Fruit fly (Drosophila melanogaster) ovary, adult (tissue): ENCODE measurements around the gene CG15369.
A peak's percentile ranks its signal among the peaks of the same experiment; 100 is the strongest.

Experiments used
- CG17801 ChIP-seq: fragments of 200-800 bp; optimal IDR thresholded peaks from 2 replicates; lab custom pipeline; 2019; ENCODE audit warnings: missing biosample characterization, mild to moderate bottlenecking, missing genetic modification characterization, moderate library complexity; ENCODE audit not compliant: partially characterized antibody

The CG15369 gene

dm6 chrX:9216572-9216971 is at the start of gene CG15369:
TSS of gene CG15369 (plus strand) at chrX:9216872.
- no peak for TF ChIP-seq CG17801 (GFP tag; lab: Kevin White, UChicago)

dm6 chrX:9168273-9168672 is 48.4 kb upstream of the CG15369 start:
- no peak for TF ChIP-seq CG17801 (GFP tag; lab: Kevin White, UChicago)

dm6 chrX:9187429-9187828 is 29.2 kb upstream of the CG15369 start:
- no peak for TF ChIP-seq CG17801 (GFP tag; lab: Kevin White, UChicago)

DNA sequence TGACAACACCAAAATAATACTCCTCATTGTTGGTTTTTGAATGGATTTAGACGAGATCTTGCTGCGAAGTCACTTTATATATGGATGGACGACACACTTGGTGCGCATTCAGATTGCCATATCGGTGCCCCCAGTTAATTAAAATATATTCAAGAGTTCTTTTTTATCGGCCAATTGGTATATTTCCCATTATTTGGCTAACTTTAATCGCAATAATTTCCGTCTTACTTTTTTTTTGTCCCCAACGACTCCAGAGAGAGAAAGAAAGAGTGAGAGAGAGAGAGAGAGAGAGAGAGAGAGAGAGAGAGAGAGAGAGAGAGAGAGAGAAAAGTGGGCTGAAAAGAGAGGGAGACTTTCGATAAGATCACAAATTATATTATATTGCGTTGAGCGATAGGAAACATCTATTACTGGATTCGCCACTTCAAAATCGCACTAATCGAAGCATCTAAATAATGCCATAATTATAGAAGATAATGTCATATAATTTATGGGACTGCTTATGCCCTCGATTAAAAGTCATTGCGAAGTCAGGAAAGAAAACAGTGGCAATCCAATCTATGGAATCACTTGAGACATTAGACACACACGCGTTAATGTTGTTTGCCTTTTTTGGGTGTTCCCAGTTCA is 26.0 kb upstream of the CG15369 start, which contains the start of gene CG12115:
CG12115 (minus strand) TSS at position 51 of the 630 bp plus-strand sequence.
- no peak for TF ChIP-seq CG17801 (GFP tag; lab: Kevin White, UChicago)

DNA sequence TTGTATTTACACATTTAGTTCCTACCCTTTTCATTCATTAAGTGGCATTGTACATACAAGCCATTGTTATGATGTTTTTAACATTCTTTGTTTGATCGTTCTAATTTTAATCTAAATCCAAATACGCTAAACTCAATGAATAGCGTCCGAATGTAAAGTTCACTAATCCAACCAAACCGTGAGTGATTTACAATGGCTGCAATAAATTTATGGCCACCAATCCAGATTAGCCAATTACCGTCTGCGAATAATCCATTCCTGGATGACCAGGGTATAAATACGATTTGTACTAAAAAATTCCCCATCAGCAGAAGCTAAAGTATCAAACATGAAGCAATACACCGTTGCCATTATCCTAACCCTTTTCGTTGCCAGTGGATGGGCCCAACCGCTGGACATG is 25.3 kb upstream of the CG15369 start, which contains the start of gene CG12057:
CG12057 (plus strand) TSS at position 301 of the 400 bp plus-strand sequence.
- no peak for TF ChIP-seq CG17801 (GFP tag; lab: Kevin White, UChicago)

DNA sequence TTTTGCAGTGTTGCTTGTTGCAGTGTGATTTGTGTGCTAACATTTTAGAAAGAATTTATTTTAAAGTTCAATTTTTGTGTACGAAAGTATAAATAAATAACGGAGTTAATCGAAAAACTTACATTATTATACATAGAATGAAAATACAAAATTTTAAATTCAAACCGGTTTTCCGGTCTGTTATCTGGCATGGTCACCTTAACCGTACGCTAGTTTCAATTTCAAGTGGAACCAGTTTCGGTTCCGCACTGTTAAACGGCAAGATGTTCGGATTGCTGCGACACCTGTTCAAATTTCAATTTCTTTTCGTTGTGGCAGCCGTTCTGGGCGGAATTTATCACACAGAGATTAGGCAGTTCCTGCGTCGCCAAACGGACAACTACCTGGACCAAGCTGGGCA is 24.2 kb upstream of the CG15369 start, which contains the start of gene CG12056:
CG12056 (plus strand) TSS at position 241 of the 400 bp plus-strand sequence.
- no peak for TF ChIP-seq CG17801 (GFP tag; lab: Kevin White, UChicago)

DNA sequence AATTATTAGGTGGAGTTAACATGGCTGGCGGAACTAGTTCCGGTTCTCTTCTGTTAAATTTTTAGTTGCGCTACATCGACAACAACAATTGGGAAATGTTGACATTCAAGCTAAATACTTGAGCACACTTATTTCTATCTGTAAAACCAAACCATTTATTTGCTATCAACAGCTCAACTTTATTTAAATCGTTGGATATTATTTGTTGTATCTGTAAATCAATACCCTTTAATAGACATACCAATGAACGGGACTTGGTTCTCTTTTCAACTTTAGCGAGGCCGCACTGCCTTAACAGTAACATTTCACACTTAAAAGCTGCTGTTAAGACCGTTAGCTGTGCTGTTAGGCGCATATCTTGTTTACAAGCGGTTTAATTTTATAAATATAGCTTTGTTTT is 23.1 kb upstream of the CG15369 start, which contains the start of gene CG12106:
CG12106 (plus strand) TSS at position 295 of the 400 bp plus-strand sequence.
- peak; percentile 70 for TF ChIP-seq CG17801 (GFP tag; lab: Kevin White, UChicago)

DNA sequence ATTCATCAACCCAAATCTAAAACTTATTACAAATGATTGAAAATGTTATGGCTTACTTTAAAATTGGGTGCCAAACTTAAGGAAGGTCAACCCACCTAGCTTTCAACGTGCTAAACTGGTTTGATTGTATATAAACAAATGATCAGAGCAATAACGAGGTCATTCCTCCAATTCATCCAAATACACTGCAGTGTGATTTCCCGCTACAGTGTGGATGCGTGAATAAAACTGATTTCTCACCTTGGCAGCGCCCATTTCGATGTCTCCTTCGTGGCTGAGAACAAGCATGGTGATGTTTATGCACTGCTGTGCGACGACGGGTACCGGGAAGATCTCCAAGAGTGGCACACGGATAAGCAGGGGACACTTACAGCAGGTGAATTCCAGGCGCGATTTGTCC is 21.4 kb upstream of the CG15369 start:
- TF ChIP-seq CG17801 (GFP tag; lab: Kevin White, UChicago) = no peak

DNA sequence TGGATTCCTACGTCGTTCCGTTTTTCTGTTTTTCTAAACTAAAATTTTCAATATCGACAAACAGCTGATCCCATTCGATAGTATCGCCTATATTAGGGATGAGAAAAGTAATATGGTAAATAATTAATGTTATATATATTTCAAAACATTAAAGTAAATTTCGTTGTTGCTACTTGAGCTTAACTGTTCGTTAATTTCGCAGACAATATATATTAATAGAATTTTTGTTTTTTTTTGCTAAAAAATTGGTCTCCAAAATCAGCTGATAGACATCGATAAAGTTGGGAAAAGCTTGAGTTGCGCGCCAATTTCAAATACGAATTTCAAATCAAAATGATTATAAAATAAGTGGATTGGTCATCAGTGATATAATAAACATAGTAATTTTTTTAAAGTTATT is 20.3 kb upstream of the CG15369 start, which contains the start of gene CG12118:
CG12118 (minus strand) TSS at position 53 of the 400 bp plus-strand sequence.
- TF ChIP-seq CG17801 (GFP tag; lab: Kevin White, UChicago) = peak; percentile 89

dm6 chrX:9200234-9200633 is 16.4 kb upstream of the CG15369 start:
- no peak for TF ChIP-seq CG17801 (GFP tag; lab: Kevin White, UChicago)

- no peak for TF ChIP-seq CG17801 (GFP tag; lab: Kevin White, UChicago)
These were observed 15.6 kb upstream of the CG15369 start for dm6 chrX:9201080-9201479.

DNA sequence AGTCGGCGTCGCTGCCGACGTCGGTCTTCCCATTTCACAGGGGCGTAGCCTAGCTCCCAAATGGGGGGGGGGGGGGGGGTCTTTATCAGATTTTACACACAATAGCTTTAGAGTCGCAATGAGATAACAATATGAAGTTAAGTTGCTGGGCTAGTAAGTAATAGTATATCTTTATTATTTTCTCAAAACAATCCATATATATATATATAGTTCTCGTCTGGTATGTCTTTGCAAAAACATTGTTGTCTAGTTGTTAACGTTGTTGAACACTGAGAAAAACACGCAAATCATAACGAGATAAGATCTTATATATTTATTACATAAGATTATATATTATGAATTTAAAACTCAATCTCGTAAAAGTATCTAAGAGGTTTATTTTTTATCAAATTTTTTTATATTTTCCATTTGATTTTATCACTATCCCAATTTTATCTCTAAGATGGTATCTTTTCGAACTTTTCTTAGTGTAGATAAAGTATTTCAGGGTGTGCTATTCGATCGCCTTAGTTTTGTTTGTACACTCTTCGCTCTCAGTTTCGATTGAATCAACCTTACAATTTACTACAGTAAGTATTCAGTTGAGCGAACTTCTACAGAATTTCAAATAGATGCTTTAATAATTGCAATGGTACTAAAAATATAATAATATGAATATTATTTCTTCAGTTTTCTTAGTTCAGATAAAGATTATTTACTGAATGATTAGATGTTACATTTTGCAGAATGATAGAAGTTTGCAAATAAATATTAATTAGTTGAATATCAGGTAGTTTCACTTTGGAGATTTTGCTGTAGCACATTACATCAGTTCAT is 14.6 kb upstream of the CG15369 start:
- TF ChIP-seq CG17801 (GFP tag; lab: Kevin White, UChicago) = peak; percentile 49

dm6 chrX:9210787-9211186 is 5.9 kb upstream of the CG15369 start, which contains the start of gene SmydA-9:
TSS of gene SmydA-9 (minus strand) at chrX:9210887.
- no peak for TF ChIP-seq CG17801 (GFP tag; lab: Kevin White, UChicago)

- no peak for TF ChIP-seq CG17801 (GFP tag; lab: Kevin White, UChicago)
These were observed 2.1 kb upstream of the CG15369 start, which contains the start of gene Obp8a for dm6 chrX:9214576-9214975. TSS of gene Obp8a (plus strand) at chrX:9214876.

DNA sequence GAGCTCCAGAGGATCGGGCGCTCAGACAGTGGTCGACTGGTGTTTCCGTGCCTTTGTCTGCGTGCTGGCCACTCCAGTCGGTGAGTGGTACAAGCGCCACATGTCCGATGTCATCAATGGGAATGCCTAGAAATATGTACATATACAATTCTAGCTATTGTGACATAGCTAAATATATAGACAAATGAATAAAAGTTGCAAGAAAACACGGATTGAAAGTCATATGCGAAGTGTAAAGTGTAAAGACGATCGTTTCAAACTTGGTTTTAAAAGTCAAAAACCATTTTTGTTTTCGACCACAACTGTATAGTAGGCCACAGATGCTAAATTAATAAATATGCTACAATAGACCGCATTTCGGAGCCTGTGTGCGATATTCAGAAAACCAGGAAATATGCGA is 1.2 kb upstream of the CG15369 start, which contains the start of gene CG15368:
CG15368 (plus strand) TSS at position 301 of the 400 bp plus-strand sequence.
- TF ChIP-seq CG17801 (GFP tag; lab: Kevin White, UChicago) = no peak
